Worm (Caenorhabditis elegans) whole organism, late embryonic: ENCODE measurements around the gene T28D6.6.

ENCODE experiments used
- K02D7.2 ChIP-seq: sonication (generic microtip); optimal IDR thresholded peaks from 2 replicates; lab custom pipeline; 2017; ENCODE audit warnings: mild to moderate bottlenecking, missing genetic modification characterization, missing compliant biosample characterization
- hlh-13 ChIP-seq: fragments of 200-800 bp; sonication (Bioruptor generic); optimal IDR thresholded peaks from 2 replicates; lab custom pipeline; 2018; ENCODE audit warnings: mild to moderate bottlenecking, missing genetic modification characterization, missing compliant biosample characterization
- hlh-30 ChIP-seq: sonication (generic microtip); optimal IDR thresholded peaks from 2 replicates; lab custom pipeline; 2017; ENCODE audit warnings: antibody characterized with exemption, missing genetic modification characterization, missing compliant biosample characterization; ENCODE audit not compliant: insufficient read depth
- hlh-6 ChIP-seq: sonication (generic microtip); optimal IDR thresholded peaks from 2 replicates; lab custom pipeline; 2016; ENCODE audit warnings: missing genotype, missing genetic modification characterization, missing compliant biosample characterization
- nfya-1 ChIP-seq: sonication (generic microtip); optimal IDR thresholded peaks from 2 replicates; lab custom pipeline; 2017; ENCODE audit warnings: missing genetic modification characterization, mild to moderate bottlenecking, missing compliant biosample characterization, antibody characterized with exemption, moderate library complexity
- nhr-11 ChIP-seq: fragments of 150-350 bp; optimal IDR thresholded peaks from 2 replicates; lab custom pipeline; 2014; ENCODE audit warnings: missing biosample characterization, missing genetic modification characterization
- npax-4 ChIP-seq: sonication (generic microtip); optimal IDR thresholded peaks from 2 replicates; lab custom pipeline; 2016; ENCODE audit warnings: missing genetic modification characterization, missing compliant biosample characterization
- odd-2 ChIP-seq: sonication (generic microtip); optimal IDR thresholded peaks from 2 replicates; lab custom pipeline; 2017; ENCODE audit warnings: antibody characterized with exemption, mild to moderate bottlenecking, missing genetic modification characterization, missing compliant biosample characterization
- tbx-2 ChIP-seq: sonication (generic microtip); optimal IDR thresholded peaks from 2 replicates; lab custom pipeline; 2016; ENCODE audit warnings: missing genetic modification characterization, missing compliant biosample characterization
- ztf-16 ChIP-seq: sonication (generic microtip); optimal IDR thresholded peaks from 2 replicates; lab custom pipeline; 2017; ENCODE audit warnings: missing genetic modification characterization, missing compliant biosample characterization

DNA sequence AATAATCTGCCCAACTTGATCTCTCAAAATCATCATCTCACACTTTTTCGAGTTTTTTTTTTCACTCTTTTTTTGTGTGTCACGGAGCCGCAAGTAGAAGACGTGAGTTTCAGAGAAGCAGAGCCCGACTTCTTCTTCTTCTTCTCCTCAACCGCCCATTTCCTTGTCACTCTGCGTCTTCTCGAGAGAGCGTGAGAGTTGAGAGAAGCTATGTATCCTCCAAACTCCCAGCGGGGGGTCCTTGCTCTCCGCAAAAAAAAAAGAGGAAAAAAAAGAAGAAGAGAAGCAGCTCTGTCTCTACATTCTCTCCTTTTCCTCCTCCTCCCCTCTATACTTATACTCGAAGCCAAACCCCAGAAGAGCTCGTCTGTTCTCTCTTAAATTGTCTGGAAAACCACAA is 8.6 kb downstream of the T28D6.6 start:
- TF ChIP-seq nhr-11 (tag; lab: Kevin White, UChicago) = no peak
- TF ChIP-seq K02D7.2 (tag; lab: Kevin White, UChicago) = no peak
- no peak for TF ChIP-seq hlh-6 (tag; lab: Kevin White, UChicago)
- no peak for TF ChIP-seq hlh-30 (tag; lab: Kevin White, UChicago)
- no peak for TF ChIP-seq nfya-1
- TF ChIP-seq tbx-2 = no peak
- TF ChIP-seq npax-4 (tag; lab: Kevin White, UChicago) = no peak
- TF ChIP-seq hlh-13 (GFP tag; lab: Kevin White, UChicago) = no peak
- no peak for TF ChIP-seq ztf-16 (tag; lab: Kevin White, UChicago)
- no peak for TF ChIP-seq odd-2 (tag; lab: Kevin White, UChicago)
